Fruit fly (Drosophila melanogaster): ENCODE data around the gene CG31142.

The CG31142 gene

DNA sequence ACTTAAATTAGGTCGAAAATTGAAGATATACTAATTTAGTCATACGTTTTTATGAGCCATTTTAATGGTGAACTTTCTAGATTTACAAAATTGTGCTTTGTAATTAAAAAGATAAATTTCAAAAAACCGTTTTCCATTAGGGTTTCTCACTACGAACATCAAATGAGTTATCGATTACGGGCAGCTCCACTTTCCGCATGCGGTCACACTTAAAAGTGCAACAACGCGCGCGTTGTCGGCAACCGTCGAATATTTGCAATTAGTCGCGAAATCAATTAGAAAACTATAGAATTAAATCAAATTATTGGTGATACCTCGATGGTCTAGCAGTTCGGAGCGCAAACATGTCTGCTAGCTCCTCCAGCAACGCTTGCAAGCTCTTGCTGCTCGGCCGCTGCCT is 4.8 kb upstream of the CG31142 start, which contains the start of gene Ndc1 (continued):
- TF ChIP-seq trem (tag; optimal IDR thresholded peaks at IDR 0.05): peak; percentile 43
- TF ChIP-seq Scr (GFP tag; IDR thresholded peaks at IDR 0.05; ENCODE audit: partially characterized antibody): peak; percentile 27; the same call in 1 of the 2 replicates
- TF ChIP-seq CoRest (tag; optimal IDR thresholded peaks at IDR 0.05): peak; percentile 23
- TF ChIP-seq CG34422 (GFP tag; IDR thresholded peaks at IDR 0.05): 0 out of 3 replicates have a peak, but pooled peaks have one; percentile 11
- TF ChIP-seq CG8281 (tag; optimal IDR thresholded peaks at IDR 0.05): no peak
- no peak for TF ChIP-seq CG14441 (GFP tag; IDR thresholded peaks at IDR 0.05)
- TF ChIP-seq dmrt11E (tag; optimal IDR thresholded peaks at IDR 0.05): no peak
- no peak for TF ChIP-seq Hr39 (optimal IDR thresholded peaks at IDR 0.05)
- TF ChIP-seq Dad (GFP tag; optimal IDR thresholded peaks at IDR 0.05): no peak
- TF ChIP-seq bcd (GFP tag; optimal IDR thresholded peaks at IDR 0.05): no peak
- TF ChIP-seq sima (GFP tag; optimal IDR thresholded peaks at IDR 0.05): no peak
- no peak for TF ChIP-seq HLH3B (GFP tag; IDR thresholded peaks at IDR 0.05)
- TF ChIP-seq Blimp-1 (GFP tag; optimal IDR thresholded peaks at IDR 0.05): no peak
- no peak for TF ChIP-seq CG7556 (GFP tag; optimal IDR thresholded peaks at IDR 0.05)
- TF ChIP-seq sens (GFP tag): peak; percentile 49
- no peak for TF ChIP-seq CG7987 (GFP tag; optimal IDR thresholded peaks at IDR 0.05)
- TF ChIP-seq sisA (GFP tag; IDR thresholded peaks at IDR 0.05): no peak
- no peak for TF ChIP-seq fru (optimal IDR thresholded peaks at IDR 0.05)
- TF ChIP-seq sug (tag; optimal IDR thresholded peaks at IDR 0.05): no peak
- TF ChIP-seq MBD-R2 (GFP tag; IDR thresholded peaks at IDR 0.05): peak; percentile 70
- no peak for TF ChIP-seq CG30431 (GFP tag; optimal IDR thresholded peaks at IDR 0.05)
- peak; percentile 71 for TF ChIP-seq Dref (GFP tag; IDR thresholded peaks at IDR 0.05)
- TF ChIP-seq sc (optimal IDR thresholded peaks at IDR 0.05): no peak
- TF ChIP-seq sc (GFP tag; optimal IDR thresholded peaks at IDR 0.05): no peak
- TF ChIP-seq CG4730 (GFP tag; IDR thresholded peaks at IDR 0.05): no peak
- no peak for TF ChIP-seq sqz (GFP tag; optimal IDR thresholded peaks at IDR 0.05)
- no peak for TF ChIP-seq kni (GFP tag; optimal IDR thresholded peaks at IDR 0.05)
- no peak for TF ChIP-seq CG1792 (GFP tag; optimal IDR thresholded peaks at IDR 0.05)
- TF ChIP-seq CG10267 (tag; optimal IDR thresholded peaks at IDR 0.05): no peak
- no peak for TF ChIP-seq CG7963 (GFP tag; IDR thresholded peaks at IDR 0.05; ENCODE audit: partially characterized antibody)
- no peak for TF ChIP-seq CG3995 (GFP tag; optimal IDR thresholded peaks at IDR 0.05)
- TF ChIP-seq CG17912 (GFP tag; optimal IDR thresholded peaks at IDR 0.05): no peak
- peak; percentile 44; the same call in 1 of the 2 replicates for TF ChIP-seq Bgb (GFP tag; IDR thresholded peaks at IDR 0.05; ENCODE audit: partially characterized antibody)
- TF ChIP-seq vfl (GFP tag; optimal IDR thresholded peaks at IDR 0.05): no peak

DNA sequence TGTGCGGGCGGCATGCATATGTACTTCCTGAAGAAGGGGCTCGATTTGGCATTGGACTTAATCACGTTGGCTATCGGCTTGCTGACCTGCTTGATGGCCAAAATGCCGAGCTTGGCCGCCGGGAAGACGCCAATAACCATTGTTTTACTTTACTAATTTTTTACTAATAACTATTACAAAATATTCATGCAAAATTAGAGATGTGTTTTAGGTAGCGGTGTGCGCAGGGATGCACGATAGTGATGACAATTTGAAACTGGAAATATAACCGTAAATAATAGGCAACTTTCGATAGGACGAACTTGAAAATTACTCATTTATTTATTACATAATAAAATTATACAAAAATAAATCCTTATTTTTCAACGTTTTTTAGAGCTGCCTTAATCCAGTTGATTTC is 1.6 kb upstream of the CG31142 start, which contains the start of gene CG13601:
Gene CG13601 (minus strand): TSS at position 206 of the 400 bp plus-strand sequence.
- TF ChIP-seq lbe (GFP tag; optimal IDR thresholded peaks at IDR 0.05) (peak; percentile 34), Trl (optimal IDR thresholded peaks at IDR 0.05) (no peak), Trl (GFP tag; optimal IDR thresholded peaks at IDR 0.05) (no peak), ab (GFP tag; optimal IDR thresholded peaks at IDR 0.05) (no peak), CG6175 (GFP tag; IDR thresholded peaks at IDR 0.05) (no peak), CG8089 (GFP tag; optimal IDR thresholded peaks at IDR 0.05) (no peak), CG9437 (GFP tag; optimal IDR thresholded peaks at IDR 0.05) (no peak), CG30431 (GFP tag; optimal IDR thresholded peaks at IDR 0.05) (no peak), CG17802 (tag; optimal IDR thresholded peaks at IDR 0.05) (no peak), row (GFP tag; IDR thresholded peaks at IDR 0.05) (peak; percentile 84), crp (GFP tag; optimal IDR thresholded peaks at IDR 0.05) (no peak), CG9727 (GFP tag; optimal IDR thresholded peaks at IDR 0.05) (peak; percentile 8), oc (tag; optimal IDR thresholded peaks at IDR 0.05) (no peak), Fer3 (tag; optimal IDR thresholded peaks at IDR 0.05) (no peak), lmd (GFP tag; IDR thresholded peaks at IDR 0.05) (peak; percentile 48; the same call in 1 of the 2 replicates), nom (GFP tag; optimal IDR thresholded peaks at IDR 0.05) (no peak), fd96Cb (tag; optimal IDR thresholded peaks at IDR 0.05) (no peak), CG1647 (GFP tag; optimal IDR thresholded peaks at IDR 0.05) (peak; percentile 21), vvl (GFP tag; IDR thresholded peaks at IDR 0.05) (peak; percentile 37; the same call in 1 of the 2 replicates), CG12071 (GFP tag; optimal IDR thresholded peaks at IDR 0.05) (no peak), CG18262 (tag; optimal IDR thresholded peaks at IDR 0.05) (peak; percentile 26)

Measured in whole organism, embryonic.